Fruit fly (Drosophila melanogaster) whole organism, wandering third instar larva: ENCODE results near the gene Mst98Cb.
A peak's percentile ranks its signal among the peaks of the same experiment; 100 is the strongest.

Experiments
- Abd-B ChIP-seq: fragments of >200 bp; optimal IDR thresholded peaks from 2 replicates; lab custom pipeline; 2017; ENCODE audit warnings: missing biosample characterization, missing genetic modification characterization
- Myc ChIP-seq: fragments of >200 bp; optimal IDR thresholded peaks from 2 replicates; lab custom pipeline; 2017
- OdsH ChIP-seq: fragments of 200-800 bp; sonication (Bioruptor generic); optimal IDR thresholded peaks from 2 replicates; lab custom pipeline; 2016; ENCODE audit warnings: missing biosample characterization, mild to moderate bottlenecking, missing genetic modification characterization
- woc ChIP-seq: sonication (Bioruptor generic); optimal IDR thresholded peaks from 2 replicates; lab custom pipeline; 2016; ENCODE audit warnings: missing biosample characterization, mild to moderate bottlenecking, missing genetic modification characterization

DNA sequence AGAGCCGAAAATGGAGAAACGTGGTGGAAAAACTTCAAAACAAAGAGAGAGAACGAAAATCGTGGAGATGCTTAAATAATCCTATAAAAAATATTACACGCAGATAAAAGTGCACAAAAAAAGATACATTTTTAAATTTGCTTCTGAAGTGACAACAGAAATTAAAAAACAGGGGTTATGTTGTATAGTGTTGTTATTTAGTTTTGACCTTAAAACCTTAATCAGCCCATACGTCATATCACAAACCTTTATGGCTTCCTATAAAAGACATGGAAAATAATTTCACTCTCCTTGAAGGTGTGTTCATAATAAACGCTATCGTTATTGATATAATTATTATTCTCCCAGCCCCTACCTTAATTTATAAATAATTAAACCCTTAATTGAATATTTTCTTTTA is 34.5 kb downstream of the Mst98Cb start:
- no peak for TF ChIP-seq woc
- TF ChIP-seq Abd-B (GFP tag; lab: Kevin White, UChicago) = no peak
- peak; percentile 16 for TF ChIP-seq OdsH (GFP tag; lab: Kevin White, UChicago)
- TF ChIP-seq Myc = no peak
